Fruit fly (Drosophila melanogaster) whole organism, embryonic: ENCODE measurements around the gene EMC5.

Experiments used
- Adf1 ChIP-seq: fragments of 200-800 bp; sonication (Bioruptor generic); IDR thresholded peaks from 2 replicates; pipeline ENCODE4 v1.3.6; 2022; ENCODE audit warnings: missing biosample characterization, missing genetic modification characterization
- CG10543 ChIP-seq: fragments of 200-800 bp; sonication (Bioruptor generic); optimal IDR thresholded peaks from 3 replicates; lab custom pipeline; 2017; ENCODE audit warnings: missing biosample characterization, mild to moderate bottlenecking, missing genetic modification characterization, moderate library complexity
- CG13894 ChIP-seq: fragments of 200-800 bp; sonication (Bioruptor generic); optimal IDR thresholded peaks from 3 replicates; lab custom pipeline; 2018; ENCODE audit warnings: missing biosample characterization, mild to moderate bottlenecking, missing genetic modification characterization, moderate library complexity
- CG14014 ChIP-seq: fragments of 200-800 bp; sonication (Bioruptor generic); IDR thresholded peaks from 2 replicates; pipeline ENCODE4 v1.3.6; 2022; ENCODE audit warnings: missing biosample characterization, missing genetic modification characterization
- CG14441 ChIP-seq: fragments of 200-800 bp; sonication (Bioruptor generic); IDR thresholded peaks from 2 replicates; pipeline ENCODE4 v1.3.6; 2022; ENCODE audit warnings: missing biosample characterization, missing genetic modification characterization
- CG1529 ChIP-seq: fragments of 200-800 bp; sonication (Bioruptor generic); optimal IDR thresholded peaks from 3 replicates; lab custom pipeline; 2018; ENCODE audit warnings: missing biosample characterization, missing genetic modification characterization
- CG18599 ChIP-seq: fragments of 200-800 bp; sonication (Bioruptor generic); optimal IDR thresholded peaks from 3 replicates; lab custom pipeline; 2017; ENCODE audit warnings: missing biosample characterization, missing genetic modification characterization, mild to moderate bottlenecking, moderate library complexity, missing genetic modification reagents
- CG2199 ChIP-seq: fragments of 200-800 bp; sonication (Bioruptor generic); IDR thresholded peaks from 3 replicates; pipeline ENCODE4 v1.3.6; 2022; ENCODE audit warnings: missing biosample characterization, missing genetic modification characterization
- CG2875 ChIP-seq: fragments of 200-800 bp; sonication (Bioruptor generic); optimal IDR thresholded peaks from 2 replicates; lab custom pipeline; 2017; ENCODE audit warnings: missing biosample characterization, mild to moderate bottlenecking, missing genetic modification characterization, missing genetic modification reagents
- CG3847 ChIP-seq: fragments of 200-800 bp; sonication (Bioruptor generic); IDR thresholded peaks from 2 replicates; pipeline ENCODE4 v1.3.6; 2022; ENCODE audit warnings: missing biosample characterization, missing genetic modification characterization
- CG4282 ChIP-seq: fragments of 200-800 bp; sonication (Bioruptor generic); optimal IDR thresholded peaks from 2 replicates; lab custom pipeline; 2016; ENCODE audit warnings: missing biosample characterization, missing genetic modification characterization
- CG7556 ChIP-seq: fragments of 200-800 bp; sonication (Bioruptor generic); optimal IDR thresholded peaks from 2 replicates; lab custom pipeline; 2017; ENCODE audit warnings: missing biosample characterization, mild to moderate bottlenecking, missing genetic modification characterization
- CG7963 ChIP-seq: fragments of 200-800 bp; sonication (Bioruptor generic); IDR thresholded peaks from 3 replicates; pipeline ENCODE4 v1.3.6; 2022; ENCODE audit warnings: missing biosample characterization, missing genetic modification characterization; ENCODE audit not compliant: partially characterized antibody
- CG9727 ChIP-seq: fragments of 200-800 bp; sonication (Bioruptor generic); optimal IDR thresholded peaks from 3 replicates; lab custom pipeline; 2017; ENCODE audit warnings: missing biosample characterization, mild to moderate bottlenecking, missing genetic modification characterization
- Deaf1 ChIP-seq: fragments of 200-800 bp; optimal IDR thresholded peaks from 3 replicates; lab custom pipeline; 2019; ENCODE audit warnings: missing biosample characterization, mild to moderate bottlenecking, missing genetic modification characterization, moderate library complexity
- Dip2 ChIP-seq: fragments of 200-800 bp; sonication (Bioruptor generic); IDR thresholded peaks from 2 replicates; pipeline ENCODE4 v1.3.6; 2022; ENCODE audit warnings: missing biosample characterization, missing genetic modification characterization
- GATAe ChIP-seq: fragments of 200-800 bp; sonication (Bioruptor generic); conservative IDR thresholded peaks from 2 replicates; pipeline ENCODE4 v1.3.6; 2022; ENCODE audit warnings: missing biosample characterization, missing genetic modification characterization
- HHEX ChIP-seq: fragments of 200-800 bp; sonication (Bioruptor generic); optimal IDR thresholded peaks from 3 replicates; lab custom pipeline; 2017; ENCODE audit warnings: missing biosample characterization, mild to moderate bottlenecking, missing genetic modification characterization, missing genetic modification reagents
- Hey ChIP-seq: fragments of 200-800 bp; sonication (Bioruptor generic); optimal IDR thresholded peaks from 3 replicates; lab custom pipeline; 2018; ENCODE audit warnings: missing biosample characterization, mild to moderate bottlenecking, missing genetic modification characterization
- Med ChIP-seq: fragments of 200-800 bp; sonication (Bioruptor generic); peaks from one replicate; lab custom pipeline; 2016; ENCODE audit warnings: missing biosample characterization, missing genetic modification characterization, mild to moderate bottlenecking, inconsistent platforms, moderate library complexity
- Meics ChIP-seq: fragments of 200-800 bp; sonication (Bioruptor generic); optimal IDR thresholded peaks from 2 replicates; lab custom pipeline; 2017; ENCODE audit warnings: missing biosample characterization, mild to moderate bottlenecking, missing genetic modification characterization
- Oaz ChIP-seq: fragments of 200-800 bp; sonication (Bioruptor generic); IDR thresholded peaks from 2 replicates; pipeline ENCODE4 v1.3.6; 2022; ENCODE audit warnings: missing biosample characterization, missing genetic modification characterization
- Sox102F ChIP-seq: fragments of 200-800 bp; sonication (Bioruptor generic); optimal IDR thresholded peaks from 2 replicates; lab custom pipeline; 2018; ENCODE audit warnings: missing biosample characterization, mild to moderate bottlenecking, missing genetic modification characterization, moderate library complexity
- TFAM ChIP-seq: fragments of 200-800 bp; sonication (Bioruptor generic); optimal IDR thresholded peaks from 2 replicates; lab custom pipeline; 2017; ENCODE audit warnings: missing biosample characterization, missing genetic modification characterization, inconsistent platforms
- abd-A ChIP-seq: fragments of 200-800 bp; sonication (Bioruptor generic); optimal IDR thresholded peaks from 3 replicates; lab custom pipeline; 2019; ENCODE audit warnings: missing biosample characterization, mild to moderate bottlenecking, missing genetic modification characterization, moderate library complexity
- al ChIP-seq: fragments of 200-800 bp; sonication (Bioruptor generic); IDR thresholded peaks from 2 replicates; pipeline ENCODE4 v1.3.6; 2022; ENCODE audit warnings: missing biosample characterization, missing genetic modification characterization
- ci ChIP-seq: fragments of 200-800 bp; sonication (Bioruptor generic); IDR thresholded peaks from 3 replicates; pipeline ENCODE4 v1.3.6; 2022; ENCODE audit warnings: missing biosample characterization, missing genetic modification characterization
- dpn ChIP-seq, 2 experiments: fragments of 200-800 bp; sonication (Bioruptor generic); optimal IDR thresholded peaks; 3 replicates each; lab custom pipeline; 2016; ENCODE audit warnings: missing biosample characterization in 2 of 2, missing genetic modification characterization in 2 of 2
- eve ChIP-seq, 2 experiments: fragments of >200 bp; optimal IDR thresholded peaks; 2 replicates each; lab custom pipeline; 2017; ENCODE audit warnings: missing biosample characterization in 2 of 2, missing genetic modification characterization in 2 of 2
- gsb ChIP-seq: fragments of 200-800 bp; sonication (Bioruptor generic); IDR thresholded peaks from 2 replicates; pipeline ENCODE4 v1.3.6; 2022; ENCODE audit warnings: missing biosample characterization, missing genetic modification characterization
- hb ChIP-seq: fragments of 200-800 bp; sonication (Bioruptor generic); IDR thresholded peaks from 3 replicates; pipeline ENCODE4 v1.3.6; 2022; ENCODE audit warnings: missing biosample characterization, missing genetic modification characterization; ENCODE audit not compliant: partially characterized antibody
- lab ChIP-seq: fragments of 200-800 bp; sonication (Bioruptor generic); optimal IDR thresholded peaks from 3 replicates; lab custom pipeline; 2017; ENCODE audit warnings: missing biosample characterization, missing genetic modification characterization, mild to moderate bottlenecking, moderate library complexity, missing genetic modification reagents
- lbe ChIP-seq: fragments of 200-800 bp; sonication (Bioruptor generic); optimal IDR thresholded peaks from 2 replicates; lab custom pipeline; 2016; ENCODE audit warnings: missing biosample characterization, mild to moderate bottlenecking, missing genetic modification characterization
- mirr ChIP-seq: fragments of 200-800 bp; sonication (Bioruptor generic); optimal IDR thresholded peaks from 3 replicates; lab custom pipeline; 2018; ENCODE audit warnings: missing biosample characterization, mild to moderate bottlenecking, missing genetic modification characterization
- p53 ChIP-seq: fragments of 200-800 bp; sonication (Bioruptor generic); optimal IDR thresholded peaks from 2 replicates; lab custom pipeline; 2016; ENCODE audit warnings: missing biosample characterization, missing genetic modification characterization
- slou ChIP-seq: fragments of 200-800 bp; sonication (Bioruptor generic); optimal IDR thresholded peaks from 3 replicates; lab custom pipeline; 2016; ENCODE audit warnings: missing biosample characterization, missing genetic modification characterization
- tin ChIP-seq: fragments of 200-800 bp; sonication (Bioruptor generic); optimal IDR thresholded peaks from 3 replicates; lab custom pipeline; 2016; ENCODE audit warnings: missing biosample characterization, missing genetic modification characterization
- zen2 ChIP-seq: fragments of 200-800 bp; sonication (Bioruptor generic); IDR thresholded peaks from 3 replicates; pipeline ENCODE4 v1.3.6; 2022; ENCODE audit warnings: missing biosample characterization, missing genetic modification characterization; ENCODE audit not compliant: partially characterized antibody

Gene EMC5

DNA sequence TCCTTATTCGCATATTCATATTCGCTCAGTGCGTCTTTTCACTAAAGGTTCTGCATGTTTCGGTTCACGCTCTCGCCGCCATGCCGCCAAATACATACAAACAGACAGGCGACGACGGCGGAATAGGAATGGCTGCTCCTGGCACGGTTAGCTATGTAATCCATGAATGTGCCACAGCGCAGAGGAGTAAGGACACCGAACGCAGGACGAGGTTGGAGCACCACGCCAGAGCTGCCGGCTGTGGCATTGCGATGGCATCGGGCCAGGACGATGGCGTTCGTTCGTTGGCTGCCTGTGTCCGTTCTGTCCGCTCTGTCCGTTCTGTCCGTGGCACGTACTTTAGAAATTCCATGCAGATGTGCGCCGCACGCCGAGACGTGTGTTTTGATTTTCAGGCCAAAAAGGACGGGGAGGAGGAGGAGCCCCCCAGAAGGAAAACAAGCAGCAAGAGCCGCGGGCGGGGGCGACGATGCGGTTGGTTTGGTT lies 27.4 kb downstream of the EMC5 start (continued):
- TF ChIP-seq CG2199, result no peak
- no peak for TF ChIP-seq hb (GFP tag; lab: Robert Waterston, UW)
- no peak for TF ChIP-seq eve (GFP tag; optimal IDR thresholded peaks at IDR 0.05; lab: Kevin White, UChicago)
- TF ChIP-seq al, result no peak
- TF ChIP-seq Deaf1 (tag; lab: Kevin White, UChicago), result peak; percentile 68
- TF ChIP-seq CG7556 (GFP tag; lab: Kevin White, UChicago), result peak; percentile 53
- TF ChIP-seq lbe, result no peak
- no peak for TF ChIP-seq GATAe
- no peak for TF ChIP-seq dpn (GFP tag; optimal IDR thresholded peaks at IDR 0.05; lab: Kevin White, UChicago)
- peak; percentile 40 for TF ChIP-seq Meics (GFP tag; lab: Kevin White, UChicago)
- TF ChIP-seq p53 (GFP tag; lab: Kevin White, UChicago), result no peak
- TF ChIP-seq CG9727, result no peak

DNA sequence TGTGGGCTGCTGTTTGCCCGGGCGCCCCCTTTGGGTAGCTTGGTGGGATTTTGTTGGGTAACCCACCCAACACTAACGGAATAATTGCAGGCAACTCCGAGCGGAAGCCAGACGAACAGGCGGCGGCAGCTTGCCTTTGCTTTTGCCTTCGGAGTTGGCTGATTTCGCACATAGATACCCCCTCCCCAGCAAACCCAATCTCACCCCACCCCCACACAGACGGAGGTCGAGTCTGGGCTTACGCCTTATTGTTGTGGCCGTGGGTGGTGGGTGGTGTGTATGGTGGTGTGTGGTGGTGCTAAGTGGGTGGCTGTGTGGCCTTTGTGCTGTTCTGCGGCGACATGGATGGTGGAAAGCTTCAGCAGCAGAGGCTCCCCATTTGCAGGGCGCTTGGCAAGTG lies 28.1 kb downstream of the EMC5 start:
- TF ChIP-seq CG10543 (GFP tag; lab: Kevin White, UChicago) (peak; percentile 66), CG3847 (GFP tag; lab: Robert Waterston, UW) (0 out of 2 replicates have a peak, but pooled peaks have one; percentile 10), ci (GFP tag; lab: Robert Waterston, UW) (0 out of 3 replicates have a peak, but pooled peaks have one; percentile 7), zen2 (GFP tag; lab: Robert Waterston, UW) (peak; percentile 34; the same call in 1 of the 3 replicates), CG14441 (no peak), Med (GFP tag; lab: Kevin White, UChicago) (peak; percentile 54), CG1529 (GFP tag; lab: Kevin White, UChicago) (no peak), gsb (GFP tag; lab: Robert Waterston, UW) (no peak), Dip2 (GFP tag; lab: Robert Waterston, UW) (no peak), Adf1 (GFP tag; lab: Robert Waterston, UW) (peak; percentile 7; the same call in 1 of the 2 replicates), CG7963 (no peak), CG13894 (tag; lab: Kevin White, UChicago) (peak; percentile 49), mirr (GFP tag; lab: Kevin White, UChicago) (peak; percentile 37), Hey (tag; lab: Kevin White, UChicago) (peak; percentile 96), CG4282 (GFP tag; lab: Kevin White, UChicago) (no peak), abd-A (tag; lab: Kevin White, UChicago) (peak; percentile 91), tin (no peak), CG14014 (no peak), Oaz (GFP tag; lab: Robert Waterston, UW) (no peak), slou (GFP tag; lab: Kevin White, UChicago) (no peak)

- peak; percentile 23 for TF ChIP-seq CG10543 (GFP tag; lab: Kevin White, UChicago)
- no peak for TF ChIP-seq TFAM (GFP tag; lab: Kevin White, UChicago)
- TF ChIP-seq lab (GFP tag; lab: Kevin White, UChicago), result peak; percentile 18
- no peak for TF ChIP-seq HHEX
- peak; percentile 42 for TF ChIP-seq Hey (tag; lab: Kevin White, UChicago)
- peak; percentile 8 for TF ChIP-seq CG18599 (GFP tag; lab: Kevin White, UChicago)
- TF ChIP-seq abd-A (tag; lab: Kevin White, UChicago), result peak; percentile 91
- TF ChIP-seq CG2875 (GFP tag; lab: Kevin White, UChicago), result no peak
- no peak for TF ChIP-seq Sox102F (GFP tag; lab: Kevin White, UChicago)
Measured at dm6 chr2L:19017060-19017459, 29.6 kb downstream of the EMC5 start.
